Fruit fly (Drosophila melanogaster) whole organism, prepupa: Measurements from ENCODE around the gene jagn.

Source experiments
- CG3919 ChIP-seq: fragments of 200-800 bp; sonication (Bioruptor generic); optimal IDR thresholded peaks from 3 replicates; lab custom pipeline; 2016; ENCODE audit warnings: missing biosample characterization, missing genetic modification characterization
- CG7368 ChIP-seq: fragments of 200-800 bp; sonication (Bioruptor generic); optimal IDR thresholded peaks from 3 replicates; lab custom pipeline; 2016; ENCODE audit warnings: missing biosample characterization, missing genetic modification characterization
- CG8119 ChIP-seq: fragments of 200-800 bp; sonication (Bioruptor generic); IDR thresholded peaks from 3 replicates; pipeline ENCODE4 v1.3.6; 2022; ENCODE audit warnings: missing biosample characterization, missing genetic modification characterization
- CG9139 ChIP-seq: fragments of 200-800 bp; sonication (Bioruptor generic); optimal IDR thresholded peaks from 3 replicates; lab custom pipeline; 2017; ENCODE audit warnings: missing biosample characterization, mild to moderate bottlenecking, missing genetic modification characterization
- Eip93F ChIP-seq: fragments of 200-800 bp; sonication (Bioruptor generic); optimal IDR thresholded peaks from 2 replicates; lab custom pipeline; 2016; ENCODE audit warnings: missing biosample characterization, mild to moderate bottlenecking, missing genetic modification characterization
- Hr38 ChIP-seq: sonication (Bioruptor generic); optimal IDR thresholded peaks from 2 replicates; lab custom pipeline; 2016; ENCODE audit warnings: missing biosample characterization, missing genetic modification characterization
- Lpt ChIP-seq: fragments of 200-800 bp; sonication (Bioruptor generic); optimal IDR thresholded peaks from 3 replicates; lab custom pipeline; 2016; ENCODE audit warnings: missing biosample characterization, missing genetic modification characterization
- Sox14 ChIP-seq: fragments of 200-800 bp; sonication (Bioruptor generic); optimal IDR thresholded peaks from 3 replicates; lab custom pipeline; 2016; ENCODE audit warnings: missing biosample characterization, missing genetic modification characterization
- acj6 ChIP-seq: fragments of 200-800 bp; sonication (Bioruptor generic); optimal IDR thresholded peaks from 3 replicates; lab custom pipeline; 2016; ENCODE audit warnings: missing biosample characterization, missing genetic modification characterization
- cyc ChIP-seq: fragments of 200-800 bp; sonication (Bioruptor generic); optimal IDR thresholded peaks from 3 replicates; lab custom pipeline; 2016; ENCODE audit warnings: missing biosample characterization, missing genetic modification characterization
- fd59A ChIP-seq: fragments of 200-800 bp; sonication (Bioruptor generic); optimal IDR thresholded peaks from 2 replicates; lab custom pipeline; 2017; ENCODE audit warnings: missing biosample characterization, mild to moderate bottlenecking, missing genetic modification characterization, missing genetic modification reagents
- fd85E ChIP-seq: fragments of 200-800 bp; sonication (Bioruptor generic); optimal IDR thresholded peaks from 3 replicates; lab custom pipeline; 2016; ENCODE audit warnings: missing biosample characterization, missing genetic modification characterization
- salr ChIP-seq, 2 experiments: fragments of 200-800 bp; sonication (Bioruptor generic); optimal IDR thresholded peaks; 3 replicates each; lab custom pipeline; 2016 to 2018; ENCODE audit warnings: missing biosample characterization in 2 of 2, missing genetic modification characterization in 2 of 2, mild to moderate bottlenecking in 1 of 2
- vri ChIP-seq: fragments of 200-800 bp; sonication (Bioruptor generic); optimal IDR thresholded peaks from 3 replicates; lab custom pipeline; 2016; ENCODE audit warnings: missing biosample characterization, mild to moderate bottlenecking, missing genetic modification characterization

DNA sequence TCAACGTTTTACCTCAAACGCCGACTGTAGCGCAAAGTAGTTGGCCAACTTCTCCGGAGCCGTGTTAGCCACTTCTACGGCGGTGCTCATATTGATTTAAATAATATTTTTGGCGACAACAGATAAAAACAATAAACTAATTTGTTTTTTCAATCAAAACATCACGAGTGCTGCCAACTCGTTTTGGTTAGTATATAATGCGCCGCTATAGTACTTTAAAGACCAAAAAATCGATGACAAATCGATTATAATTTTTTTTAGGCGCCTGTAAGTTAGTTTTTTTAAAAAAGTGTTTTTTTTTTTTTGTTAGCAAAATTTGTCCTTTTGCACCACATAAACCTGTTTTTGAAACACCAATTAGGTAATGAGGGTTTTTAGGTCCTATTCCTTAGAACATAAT, 42.1 kb downstream of the jagn start, which contains the start of gene Hpr1:
- TF ChIP-seq fd59A (GFP tag; lab: Kevin White, UChicago), result no peak
- TF ChIP-seq fd85E (GFP tag; lab: Kevin White, UChicago), result no peak
- no peak for TF ChIP-seq Eip93F (GFP tag; lab: Kevin White, UChicago)
- TF ChIP-seq CG8119 (GFP tag; lab: Robert Waterston, UW), result no peak
- TF ChIP-seq Hr38, result no peak
- no peak for TF ChIP-seq vri (GFP tag; lab: Kevin White, UChicago)
- no peak for TF ChIP-seq CG3919 (GFP tag; lab: Kevin White, UChicago)
- no peak for TF ChIP-seq CG7368 (GFP tag; lab: Kevin White, UChicago)
- TF ChIP-seq salr (GFP tag; optimal IDR thresholded peaks at IDR 0.05; lab: Kevin White, UChicago), result no peak
- TF ChIP-seq cyc (GFP tag; lab: Kevin White, UChicago), result no peak
- no peak for TF ChIP-seq CG9139 (GFP tag; lab: Kevin White, UChicago)
- no peak for TF ChIP-seq Lpt (GFP tag; lab: Kevin White, UChicago)
- TF ChIP-seq Sox14 (GFP tag; lab: Kevin White, UChicago), result no peak
- no peak for TF ChIP-seq acj6 (GFP tag; lab: Kevin White, UChicago)
